Worm (Caenorhabditis elegans): Measurements from ENCODE around the gene dpy-19.

The dpy-19 gene

ce11 chrIII:8689655-8690054 lies 22.4 kb upstream of the dpy-19 start, which contains the start of gene B0303.4:
TSS of gene B0303.4 (plus strand) at chrIII:8689850.
- TF ChIP-seq ztf-29 (GFP tag; IDR thresholded peaks at IDR 0.05) (no peak), T22C8.4 (GFP tag; IDR thresholded peaks at IDR 0.05) (peak; percentile 67), klf-2 (GFP tag; conservative IDR thresholded peaks at IDR 0.05) (no peak), med-1 (GFP tag; optimal IDR thresholded peaks at IDR 0.05; ENCODE audit: insufficient read depth) (no peak), ztf-23 (GFP tag; IDR thresholded peaks at IDR 0.05) (no peak), ref-1 (GFP tag; conservative IDR thresholded peaks at IDR 0.05) (no peak)

ce11 chrIII:8689143-8689542 lies 21.9 kb upstream of the dpy-19 start:
- TF ChIP-seq ref-1 (GFP tag; conservative IDR thresholded peaks at IDR 0.05), result no peak
- TF ChIP-seq flt-1 (GFP tag; IDR thresholded peaks at IDR 0.05), result no peak
- no peak for TF ChIP-seq tab-1 (GFP tag; IDR thresholded peaks at IDR 0.05)
- no peak for TF ChIP-seq med-1 (GFP tag; optimal IDR thresholded peaks at IDR 0.05; ENCODE audit: insufficient read depth)

- TF ChIP-seq klf-2 (GFP tag; conservative IDR thresholded peaks at IDR 0.05), result no peak
- no peak for TF ChIP-seq ref-1 (GFP tag; conservative IDR thresholded peaks at IDR 0.05)
- TF ChIP-seq tab-1 (GFP tag; IDR thresholded peaks at IDR 0.05), result no peak
- TF ChIP-seq cog-1 (tag; optimal IDR thresholded peaks at IDR 0.05), result no peak
- TF ChIP-seq flt-1 (GFP tag; IDR thresholded peaks at IDR 0.05), result no peak
- TF ChIP-seq med-1 (GFP tag; optimal IDR thresholded peaks at IDR 0.05; ENCODE audit: insufficient read depth), result no peak
- no peak for TF ChIP-seq ztf-23 (GFP tag; IDR thresholded peaks at IDR 0.05)
- TF ChIP-seq T22C8.4 (GFP tag; IDR thresholded peaks at IDR 0.05), result no peak
- TF ChIP-seq ztf-29 (GFP tag; IDR thresholded peaks at IDR 0.05), result no peak
Observed at ce11 chrIII:8688438-8688946, 21.2 kb upstream of the dpy-19 start, which contains the start of gene hadb-1. TSS of gene hadb-1 (minus strand) at chrIII:8688488.

ce11 chrIII:8685590-8686240 lies 18.4 kb upstream of the dpy-19 start:
- TF ChIP-seq cog-1 (tag; optimal IDR thresholded peaks at IDR 0.05) (no peak), med-1 (GFP tag; optimal IDR thresholded peaks at IDR 0.05; ENCODE audit: insufficient read depth) (no peak), tab-1 (GFP tag; IDR thresholded peaks at IDR 0.05) (no peak), ref-1 (GFP tag; conservative IDR thresholded peaks at IDR 0.05) (no peak)

ce11 chrIII:8684421-8684820 lies 17.1 kb upstream of the dpy-19 start, which contains the start of gene anmt-1:
TSS of gene anmt-1 (plus strand) at chrIII:8684808.
- TF ChIP-seq med-1 (GFP tag; optimal IDR thresholded peaks at IDR 0.05; ENCODE audit: insufficient read depth) (no peak), klf-2 (GFP tag; conservative IDR thresholded peaks at IDR 0.05) (no peak), ztf-23 (GFP tag; IDR thresholded peaks at IDR 0.05) (no peak), ref-1 (GFP tag; conservative IDR thresholded peaks at IDR 0.05) (no peak), ztf-29 (GFP tag; IDR thresholded peaks at IDR 0.05) (no peak), cog-1 (tag; optimal IDR thresholded peaks at IDR 0.05) (no peak), T22C8.4 (GFP tag; IDR thresholded peaks at IDR 0.05) (no peak), flt-1 (GFP tag; IDR thresholded peaks at IDR 0.05) (no peak), tab-1 (GFP tag; IDR thresholded peaks at IDR 0.05) (no peak)

ce11 chrIII:8683679-8684263 lies 16.5 kb upstream of the dpy-19 start, which contains the start of gene fli-1:
TSS of gene fli-1 (minus strand) at chrIII:8683736.
- TF ChIP-seq klf-2 (GFP tag; conservative IDR thresholded peaks at IDR 0.05), result no peak

- TF ChIP-seq tab-1 (GFP tag; IDR thresholded peaks at IDR 0.05), result peak; percentile 99
- peak; percentile 95 for TF ChIP-seq ref-1 (GFP tag; conservative IDR thresholded peaks at IDR 0.05)
- TF ChIP-seq ztf-29 (GFP tag; IDR thresholded peaks at IDR 0.05), result peak; percentile 99
- peak; percentile 99 for TF ChIP-seq flt-1 (GFP tag; IDR thresholded peaks at IDR 0.05)
- peak; percentile 97 for TF ChIP-seq ztf-23 (GFP tag; IDR thresholded peaks at IDR 0.05)
- peak; percentile 92 for TF ChIP-seq cog-1 (tag; optimal IDR thresholded peaks at IDR 0.05)
- TF ChIP-seq T22C8.4 (GFP tag; IDR thresholded peaks at IDR 0.05), result peak; percentile 96
- TF ChIP-seq klf-2 (GFP tag; conservative IDR thresholded peaks at IDR 0.05), result peak; percentile 98
- TF ChIP-seq med-1 (GFP tag; optimal IDR thresholded peaks at IDR 0.05; ENCODE audit: insufficient read depth), result peak; percentile 84
Observed at ce11 chrIII:8678371-8678770, 11.1 kb upstream of the dpy-19 start.

ce11 chrIII:8674980-8675485 lies 7.8 kb upstream of the dpy-19 start, which contains the start of gene pgl-2:
TSS of gene pgl-2 (minus strand) at chrIII:8675435.
- TF ChIP-seq T22C8.4 (GFP tag; IDR thresholded peaks at IDR 0.05), result no peak
- no peak for TF ChIP-seq cog-1 (tag; optimal IDR thresholded peaks at IDR 0.05)
- no peak for TF ChIP-seq ztf-23 (GFP tag; IDR thresholded peaks at IDR 0.05)
- no peak for TF ChIP-seq ref-1 (GFP tag; conservative IDR thresholded peaks at IDR 0.05)
- TF ChIP-seq flt-1 (GFP tag; IDR thresholded peaks at IDR 0.05), result no peak
- TF ChIP-seq med-1 (GFP tag; optimal IDR thresholded peaks at IDR 0.05; ENCODE audit: insufficient read depth), result no peak
- TF ChIP-seq klf-2 (GFP tag; conservative IDR thresholded peaks at IDR 0.05), result no peak
- no peak for TF ChIP-seq ztf-29 (GFP tag; IDR thresholded peaks at IDR 0.05)
- no peak for TF ChIP-seq tab-1 (GFP tag; IDR thresholded peaks at IDR 0.05)

ce11 chrIII:8668717-8669116 lies 1.4 kb upstream of the dpy-19 start:
- TF ChIP-seq med-1 (GFP tag; optimal IDR thresholded peaks at IDR 0.05; ENCODE audit: insufficient read depth) (no peak), ztf-23 (GFP tag; IDR thresholded peaks at IDR 0.05) (no peak)

ce11 chrIII:8664897-8665388 lies 2.3 kb downstream of the dpy-19 start, which contains the start of gene F22B7.1:
TSS of gene F22B7.1 (plus strand) at chrIII:8665338.
- no peak for TF ChIP-seq T22C8.4 (GFP tag; IDR thresholded peaks at IDR 0.05)
- no peak for TF ChIP-seq klf-2 (GFP tag; conservative IDR thresholded peaks at IDR 0.05)
- TF ChIP-seq ztf-29 (GFP tag; IDR thresholded peaks at IDR 0.05), result no peak
- no peak for TF ChIP-seq flt-1 (GFP tag; IDR thresholded peaks at IDR 0.05)
- TF ChIP-seq ref-1 (GFP tag; conservative IDR thresholded peaks at IDR 0.05), result no peak
- no peak for TF ChIP-seq med-1 (GFP tag; optimal IDR thresholded peaks at IDR 0.05; ENCODE audit: insufficient read depth)
- TF ChIP-seq ztf-23 (GFP tag; IDR thresholded peaks at IDR 0.05), result no peak
- no peak for TF ChIP-seq cog-1 (tag; optimal IDR thresholded peaks at IDR 0.05)
- TF ChIP-seq tab-1 (GFP tag; IDR thresholded peaks at IDR 0.05), result no peak

All from whole organism, midembryonic.